Fruit fly (Drosophila melanogaster): ENCODE measurements around the gene CG15211.

CG15211 gene

dm6 chrX:10786443-10787097, 14.2 kb downstream of the CG15211 start, which contains the start of the genes Ant2 and sesB:
Gene Ant2 (minus strand): TSS chrX:10786907.
Gene sesB (minus strand): TSS chrX:10786958.
- TF ChIP-seq Myc (optimal IDR thresholded peaks at IDR 0.05), result no peak
- no peak for TF ChIP-seq h (optimal IDR thresholded peaks at IDR 0.05)
- TF ChIP-seq psq (optimal IDR thresholded peaks at IDR 0.05), result no peak

- TF ChIP-seq Sin3A (optimal IDR thresholded peaks at IDR 0.05) (no peak), h (optimal IDR thresholded peaks at IDR 0.05) (no peak), insv (optimal IDR thresholded peaks at IDR 0.05) (no peak), psq (optimal IDR thresholded peaks at IDR 0.05) (no peak), ttk (optimal IDR thresholded peaks at IDR 0.05) (no peak)
Measured at dm6 chrX:10787352-10787751, 15.0 kb downstream of the CG15211 start.

- TF ChIP-seq Sin3A (optimal IDR thresholded peaks at IDR 0.05), result no peak
- TF ChIP-seq ttk (optimal IDR thresholded peaks at IDR 0.05), result no peak
- TF ChIP-seq insv (optimal IDR thresholded peaks at IDR 0.05), result no peak
- TF ChIP-seq psq (optimal IDR thresholded peaks at IDR 0.05), result no peak
- TF ChIP-seq h (optimal IDR thresholded peaks at IDR 0.05), result no peak
Measured at dm6 chrX:10789279-10789678, 16.9 kb downstream of the CG15211 start.

dm6 chrX:10801033-10801432, 28.7 kb downstream of the CG15211 start:
- TF ChIP-seq Myc (optimal IDR thresholded peaks at IDR 0.05) (no peak), insv (optimal IDR thresholded peaks at IDR 0.05) (no peak), psq (optimal IDR thresholded peaks at IDR 0.05) (no peak), ttk (optimal IDR thresholded peaks at IDR 0.05) (no peak), Sin3A (optimal IDR thresholded peaks at IDR 0.05) (no peak), h (optimal IDR thresholded peaks at IDR 0.05) (no peak)

dm6 chrX:10801827-10802456, 29.6 kb downstream of the CG15211 start:
- no peak for TF ChIP-seq Sin3A (optimal IDR thresholded peaks at IDR 0.05)
- no peak for TF ChIP-seq h (optimal IDR thresholded peaks at IDR 0.05)
- TF ChIP-seq ttk (optimal IDR thresholded peaks at IDR 0.05), result no peak
- no peak for TF ChIP-seq psq (optimal IDR thresholded peaks at IDR 0.05)
- no peak for TF ChIP-seq insv (optimal IDR thresholded peaks at IDR 0.05)
- no peak for TF ChIP-seq Myc (optimal IDR thresholded peaks at IDR 0.05)

- TF ChIP-seq Myc (optimal IDR thresholded peaks at IDR 0.05), result no peak
- TF ChIP-seq ttk (optimal IDR thresholded peaks at IDR 0.05), result no peak
- TF ChIP-seq h (optimal IDR thresholded peaks at IDR 0.05), result no peak
- TF ChIP-seq Sin3A (optimal IDR thresholded peaks at IDR 0.05), result no peak
- TF ChIP-seq psq (optimal IDR thresholded peaks at IDR 0.05), result no peak
- TF ChIP-seq insv (optimal IDR thresholded peaks at IDR 0.05), result no peak
Measured at dm6 chrX:10802457-10803378, 30.4 kb downstream of the CG15211 start.

dm6 chrX:10804042-10804441, 31.7 kb downstream of the CG15211 start:
- TF ChIP-seq insv (optimal IDR thresholded peaks at IDR 0.05) (no peak), Myc (optimal IDR thresholded peaks at IDR 0.05) (no peak), psq (optimal IDR thresholded peaks at IDR 0.05) (no peak), h (optimal IDR thresholded peaks at IDR 0.05) (no peak), ttk (optimal IDR thresholded peaks at IDR 0.05) (no peak), Sin3A (optimal IDR thresholded peaks at IDR 0.05) (no peak)

- TF ChIP-seq Sin3A (optimal IDR thresholded peaks at IDR 0.05), result no peak
- no peak for TF ChIP-seq Myc (optimal IDR thresholded peaks at IDR 0.05)
- TF ChIP-seq insv (optimal IDR thresholded peaks at IDR 0.05), result no peak
- no peak for TF ChIP-seq h (optimal IDR thresholded peaks at IDR 0.05)
- TF ChIP-seq psq (optimal IDR thresholded peaks at IDR 0.05), result no peak
- no peak for TF ChIP-seq ttk (optimal IDR thresholded peaks at IDR 0.05)
Measured at dm6 chrX:10805651-10806191, 33.4 kb downstream of the CG15211 start.

dm6 chrX:10806718-10807412, 34.5 kb downstream of the CG15211 start:
- no peak for TF ChIP-seq insv (optimal IDR thresholded peaks at IDR 0.05)

- TF ChIP-seq insv (optimal IDR thresholded peaks at IDR 0.05) (no peak), Myc (optimal IDR thresholded peaks at IDR 0.05) (no peak), psq (optimal IDR thresholded peaks at IDR 0.05) (no peak), ttk (optimal IDR thresholded peaks at IDR 0.05) (no peak), Sin3A (optimal IDR thresholded peaks at IDR 0.05) (no peak), h (optimal IDR thresholded peaks at IDR 0.05) (no peak)
Measured at dm6 chrX:10808684-10809083, 36.3 kb downstream of the CG15211 start.

dm6 chrX:10814113-10814512, 41.8 kb downstream of the CG15211 start:
- TF ChIP-seq h (optimal IDR thresholded peaks at IDR 0.05) (no peak), Myc (optimal IDR thresholded peaks at IDR 0.05) (no peak), ttk (optimal IDR thresholded peaks at IDR 0.05) (no peak), psq (optimal IDR thresholded peaks at IDR 0.05) (no peak), insv (optimal IDR thresholded peaks at IDR 0.05) (no peak), Sin3A (optimal IDR thresholded peaks at IDR 0.05) (no peak)

Data from Kc167 (cell line).